Fruit fly (Drosophila melanogaster): Measurements from ENCODE around the gene CG42591.

The CG42591 gene

DNA sequence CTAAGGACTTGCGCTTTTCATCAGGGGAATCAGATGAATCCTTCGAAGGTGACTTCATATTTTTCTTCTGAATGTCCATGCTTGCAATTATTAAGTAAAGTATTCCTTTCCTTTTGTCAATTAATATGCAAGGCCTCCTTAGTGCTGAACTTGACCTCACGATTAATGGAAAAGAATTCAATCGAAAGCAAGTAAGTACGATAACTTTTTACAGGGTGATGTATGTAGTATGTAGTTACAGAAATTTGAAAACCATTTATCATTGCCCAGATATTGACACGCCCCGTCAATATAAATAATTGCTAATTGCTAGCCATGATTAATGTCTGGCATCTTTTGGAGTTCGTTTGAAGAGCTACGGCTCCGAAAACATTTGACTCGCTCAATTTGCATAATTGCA lies at the start of gene CG42591:
Gene CG42591, minus strand, starts transcription at position 101 of the 400 bp plus-strand sequence.
- TF ChIP-seq insv (optimal IDR thresholded peaks at IDR 0.05) (no peak), Myc (optimal IDR thresholded peaks at IDR 0.05) (no peak), h (optimal IDR thresholded peaks at IDR 0.05) (no peak), psq (optimal IDR thresholded peaks at IDR 0.05) (no peak), ttk (optimal IDR thresholded peaks at IDR 0.05) (no peak), Sin3A (optimal IDR thresholded peaks at IDR 0.05) (no peak)

DNA sequence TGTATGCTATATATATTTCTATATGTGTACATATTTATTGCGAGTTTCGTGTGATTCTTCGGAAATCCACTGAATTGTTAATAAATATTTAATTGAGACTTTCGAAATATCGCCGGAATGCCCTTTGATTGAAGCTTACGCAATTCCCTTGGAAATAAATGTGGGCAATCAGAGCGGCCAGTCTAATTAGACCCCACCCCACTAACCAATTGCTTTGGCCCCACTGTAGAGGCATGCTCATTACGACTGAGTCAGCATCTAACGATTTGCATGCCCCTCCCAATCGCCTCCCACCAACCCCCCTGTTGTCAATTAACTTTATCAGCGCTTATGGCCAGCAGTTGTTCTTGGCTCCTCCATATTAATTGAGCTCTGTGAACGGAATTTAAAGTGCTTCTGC lies 47.0 kb upstream of the CG42591 start:
- TF ChIP-seq Sin3A (optimal IDR thresholded peaks at IDR 0.05) = no peak
- TF ChIP-seq insv (optimal IDR thresholded peaks at IDR 0.05) = no peak
- no peak for TF ChIP-seq psq (optimal IDR thresholded peaks at IDR 0.05)
- TF ChIP-seq ttk (optimal IDR thresholded peaks at IDR 0.05) = no peak
- no peak for TF ChIP-seq h (optimal IDR thresholded peaks at IDR 0.05)
- no peak for TF ChIP-seq Myc (optimal IDR thresholded peaks at IDR 0.05)

DNA sequence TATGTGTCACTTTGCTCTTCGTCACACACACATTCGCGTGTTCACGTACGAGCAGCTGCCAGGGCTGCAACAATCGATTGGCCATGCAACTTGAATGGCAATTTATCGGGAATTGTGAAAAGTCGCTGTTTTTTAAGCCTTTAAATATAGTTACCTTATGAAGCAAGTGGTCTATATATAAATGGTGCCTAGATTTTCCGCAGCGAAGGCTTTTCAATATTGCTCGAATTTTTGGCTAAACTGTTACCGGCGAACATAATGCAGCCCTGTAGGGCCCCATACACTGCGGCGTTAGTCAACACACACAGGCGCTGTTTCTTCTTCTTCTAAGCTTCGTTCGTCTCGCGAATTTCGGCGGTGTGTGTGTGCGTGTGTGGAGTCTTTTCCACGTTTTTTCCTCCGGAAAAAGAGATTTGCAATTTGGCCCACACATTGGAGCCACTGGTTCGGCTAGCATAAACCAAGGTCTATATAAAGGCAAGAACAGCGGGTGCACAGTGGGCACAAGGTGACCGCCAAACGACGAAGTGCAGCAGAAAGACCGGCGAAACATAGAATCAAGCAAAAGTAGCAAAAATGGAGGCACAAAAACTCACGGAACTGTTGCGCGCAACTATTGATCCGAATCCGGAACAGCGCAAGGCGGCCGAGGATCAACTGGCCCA lies 46.2 kb upstream of the CG42591 start, which contains the start of the genes Arp3 and msk:
Gene Arp3, minus strand, starts transcription at position 39 of the 665 bp plus-strand sequence.
Gene msk, plus strand, starts transcription at position 316 of the 665 bp plus-strand sequence.
- TF ChIP-seq Sin3A (optimal IDR thresholded peaks at IDR 0.05) (no peak), Myc (optimal IDR thresholded peaks at IDR 0.05) (no peak), psq (optimal IDR thresholded peaks at IDR 0.05) (no peak), insv (optimal IDR thresholded peaks at IDR 0.05) (no peak), h (optimal IDR thresholded peaks at IDR 0.05) (no peak), ttk (optimal IDR thresholded peaks at IDR 0.05) (no peak)

DNA sequence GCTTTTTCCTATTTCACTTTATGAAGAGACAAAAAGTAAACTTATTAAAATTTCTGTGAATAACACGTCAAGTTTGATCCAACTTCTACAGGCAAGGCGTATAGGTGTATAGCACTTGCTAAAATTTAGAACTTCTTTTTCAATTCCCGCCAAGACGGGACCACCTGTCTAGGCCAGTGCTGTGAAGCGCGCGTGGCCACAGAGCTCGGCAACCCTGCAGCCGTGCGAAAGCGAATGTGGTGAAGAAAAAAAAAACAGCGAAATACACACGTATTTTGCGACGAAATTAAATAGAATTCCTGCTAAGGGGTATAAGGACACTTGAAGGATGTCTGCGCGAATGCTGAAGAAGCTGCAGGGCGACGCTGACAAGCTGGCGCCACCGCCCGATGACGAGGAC lies 40.4 kb upstream of the CG42591 start, which contains the start of gene Nulp1:
Gene Nulp1, plus strand, starts transcription at position 198 of the 400 bp plus-strand sequence.
- TF ChIP-seq psq (optimal IDR thresholded peaks at IDR 0.05) (no peak), ttk (optimal IDR thresholded peaks at IDR 0.05) (no peak), h (optimal IDR thresholded peaks at IDR 0.05) (no peak), insv (optimal IDR thresholded peaks at IDR 0.05) (no peak), Myc (optimal IDR thresholded peaks at IDR 0.05) (no peak), Sin3A (optimal IDR thresholded peaks at IDR 0.05) (no peak)

DNA sequence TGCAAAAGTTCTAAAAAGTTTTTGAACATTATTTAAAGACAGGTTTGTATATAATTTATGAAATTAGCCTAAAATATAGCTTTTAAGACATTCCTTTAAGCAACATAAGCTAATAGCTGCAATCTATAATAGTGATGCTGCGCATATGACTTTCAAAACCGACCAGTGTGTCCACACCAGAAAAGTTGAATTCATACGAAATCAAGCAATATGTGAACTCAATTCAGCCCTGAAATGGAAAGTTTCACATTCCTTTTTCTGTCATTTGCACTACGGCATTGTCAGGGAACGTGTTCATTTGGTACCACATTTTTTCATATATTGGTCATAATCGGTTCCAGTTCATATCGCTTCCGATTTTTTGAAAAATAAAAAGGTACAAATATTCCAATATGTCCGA lies 39.1 kb upstream of the CG42591 start, which contains the start of gene fan:
Gene fan, plus strand, starts transcription at position 247 of the 400 bp plus-strand sequence.
- TF ChIP-seq h (optimal IDR thresholded peaks at IDR 0.05) (no peak), insv (optimal IDR thresholded peaks at IDR 0.05) (no peak), Sin3A (optimal IDR thresholded peaks at IDR 0.05) (no peak), psq (optimal IDR thresholded peaks at IDR 0.05) (no peak), Myc (optimal IDR thresholded peaks at IDR 0.05) (no peak), ttk (optimal IDR thresholded peaks at IDR 0.05) (no peak)

DNA sequence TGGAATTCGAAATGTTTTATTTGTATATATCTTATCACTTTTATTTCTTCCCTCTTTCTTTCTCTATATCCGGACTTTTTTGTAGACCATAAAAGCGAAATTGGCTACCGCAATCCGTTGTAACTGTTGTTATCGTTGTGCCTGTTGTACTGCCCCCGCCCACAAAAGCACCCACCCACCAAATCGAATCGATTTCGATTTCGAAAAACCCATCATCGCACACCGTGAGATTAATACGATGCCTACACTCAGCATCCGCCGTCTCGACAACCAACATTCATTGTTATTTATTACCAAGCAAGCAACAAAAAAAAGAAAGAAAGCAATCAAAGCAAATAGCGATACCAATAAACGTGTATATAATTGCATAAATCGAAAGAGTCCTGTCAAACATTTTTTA lies 38.4 kb upstream of the CG42591 start:
- no peak for TF ChIP-seq ttk (optimal IDR thresholded peaks at IDR 0.05)
- TF ChIP-seq insv (optimal IDR thresholded peaks at IDR 0.05) = no peak
- no peak for TF ChIP-seq psq (optimal IDR thresholded peaks at IDR 0.05)
- no peak for TF ChIP-seq Myc (optimal IDR thresholded peaks at IDR 0.05)
- no peak for TF ChIP-seq h (optimal IDR thresholded peaks at IDR 0.05)
- no peak for TF ChIP-seq Sin3A (optimal IDR thresholded peaks at IDR 0.05)

DNA sequence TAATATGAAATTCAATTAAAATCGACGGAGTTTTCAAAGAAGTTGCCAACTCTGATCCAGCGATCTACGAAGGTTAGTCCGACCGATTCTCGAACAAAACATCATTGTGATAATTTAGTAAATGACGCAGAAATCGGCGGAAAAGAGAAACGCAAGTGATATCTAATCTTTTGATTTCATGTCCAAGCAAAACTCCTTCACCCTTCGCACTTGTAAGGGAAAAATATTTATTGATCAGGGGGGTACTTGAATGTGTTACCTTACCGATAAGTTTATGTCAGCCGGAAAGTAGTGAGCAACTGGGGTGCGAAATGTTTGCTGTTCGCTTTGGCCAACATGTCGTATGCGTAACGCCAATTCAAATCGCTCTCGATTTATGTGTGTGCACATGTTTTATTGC lies 27.3 kb upstream of the CG42591 start:
- TF ChIP-seq Myc (optimal IDR thresholded peaks at IDR 0.05) (no peak), h (optimal IDR thresholded peaks at IDR 0.05) (no peak), ttk (optimal IDR thresholded peaks at IDR 0.05) (no peak), insv (optimal IDR thresholded peaks at IDR 0.05) (no peak), Sin3A (optimal IDR thresholded peaks at IDR 0.05) (no peak), psq (optimal IDR thresholded peaks at IDR 0.05) (no peak)

DNA sequence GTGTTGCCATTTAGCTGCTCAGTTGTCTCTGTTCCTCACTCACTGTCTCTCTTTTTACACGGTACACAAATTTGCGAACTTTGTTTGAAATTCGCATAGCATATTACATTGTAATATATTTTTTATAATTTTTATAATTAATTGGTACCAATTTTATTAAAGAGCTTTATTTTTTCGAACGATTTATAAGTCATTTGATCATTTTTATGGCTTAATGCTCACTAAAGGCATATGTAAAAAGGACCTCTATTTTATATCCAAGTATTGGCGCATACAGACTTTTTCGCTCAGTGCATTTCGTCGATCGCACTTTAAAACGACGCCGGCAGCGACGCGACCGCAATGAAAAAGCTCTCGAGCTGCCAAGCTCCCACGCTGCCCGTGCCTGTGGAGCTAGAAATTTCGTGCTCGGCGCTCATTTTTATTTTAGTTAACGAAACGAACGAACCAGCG lies 26.4 kb upstream of the CG42591 start:
- TF ChIP-seq Myc (optimal IDR thresholded peaks at IDR 0.05) = no peak
- no peak for TF ChIP-seq Sin3A (optimal IDR thresholded peaks at IDR 0.05)
- TF ChIP-seq ttk (optimal IDR thresholded peaks at IDR 0.05) = no peak
- TF ChIP-seq psq (optimal IDR thresholded peaks at IDR 0.05) = no peak
- no peak for TF ChIP-seq insv (optimal IDR thresholded peaks at IDR 0.05)
- TF ChIP-seq h (optimal IDR thresholded peaks at IDR 0.05) = no peak

DNA sequence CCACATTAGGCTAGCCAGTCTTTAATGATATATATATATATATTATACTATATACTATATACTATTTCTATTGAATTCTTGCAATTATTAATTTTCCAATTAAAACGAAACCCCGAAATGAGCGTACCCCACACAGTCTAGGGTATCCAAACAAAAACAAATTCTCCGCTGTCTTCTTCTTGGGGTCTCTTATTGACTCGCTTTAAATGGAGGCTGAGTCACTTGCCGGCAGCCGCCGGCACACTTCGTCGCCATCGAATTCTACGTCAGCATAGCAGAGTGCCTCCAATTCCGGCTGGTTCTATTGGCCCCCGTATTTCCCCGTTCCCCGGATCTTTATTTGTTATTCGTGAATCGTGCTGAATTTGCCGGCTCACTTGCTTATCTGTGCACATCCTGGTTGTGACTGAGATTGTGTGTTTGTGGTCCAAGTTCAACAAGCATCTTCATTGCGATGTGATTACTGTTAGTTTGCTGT lies 24.9 kb upstream of the CG42591 start:
- no peak for TF ChIP-seq psq (optimal IDR thresholded peaks at IDR 0.05)
- no peak for TF ChIP-seq ttk (optimal IDR thresholded peaks at IDR 0.05)
- TF ChIP-seq h (optimal IDR thresholded peaks at IDR 0.05) = no peak
- no peak for TF ChIP-seq Sin3A (optimal IDR thresholded peaks at IDR 0.05)
- no peak for TF ChIP-seq Myc (optimal IDR thresholded peaks at IDR 0.05)
- no peak for TF ChIP-seq insv (optimal IDR thresholded peaks at IDR 0.05)

DNA sequence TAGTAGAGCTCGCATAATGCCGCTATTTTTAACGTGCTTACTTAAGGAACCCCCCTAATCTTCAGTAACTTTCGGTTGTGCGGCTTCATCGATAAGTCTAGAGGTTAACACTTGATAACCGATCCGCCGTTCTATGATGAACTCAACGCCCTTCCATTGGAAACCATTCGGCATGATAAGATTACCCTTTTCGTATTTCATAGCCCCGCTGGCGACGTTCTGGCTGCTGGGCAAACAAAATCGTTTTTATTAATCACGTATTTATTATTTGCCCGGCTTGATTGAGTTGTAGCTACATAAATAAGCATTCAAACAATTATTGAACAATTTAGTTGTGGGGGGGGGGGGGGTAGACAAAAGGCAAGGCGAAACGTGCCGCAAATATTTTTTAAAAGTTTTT lies 23.8 kb upstream of the CG42591 start:
- TF ChIP-seq insv (optimal IDR thresholded peaks at IDR 0.05) (no peak), ttk (optimal IDR thresholded peaks at IDR 0.05) (no peak), Sin3A (optimal IDR thresholded peaks at IDR 0.05) (no peak), psq (optimal IDR thresholded peaks at IDR 0.05) (no peak), h (optimal IDR thresholded peaks at IDR 0.05) (no peak), Myc (optimal IDR thresholded peaks at IDR 0.05) (no peak)

DNA sequence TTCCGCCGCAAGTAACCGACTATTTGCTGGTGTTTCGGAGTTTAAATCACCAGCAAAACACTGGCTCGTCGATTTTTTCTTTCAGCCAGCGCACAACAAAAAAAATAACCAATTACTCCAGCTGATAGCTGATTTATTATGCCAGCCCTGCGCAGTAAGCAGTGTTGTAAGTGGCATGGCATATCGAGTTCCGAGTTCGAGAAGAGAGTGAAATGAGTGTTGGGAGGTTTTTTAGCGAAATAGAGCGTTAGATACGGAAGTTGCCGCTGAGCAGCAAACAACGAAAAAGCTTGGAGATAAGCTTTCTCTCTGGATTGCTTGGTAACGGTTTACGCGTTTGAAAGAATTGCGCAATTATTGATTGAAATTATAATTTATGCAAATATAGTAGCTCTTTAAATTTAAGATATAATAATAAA lies 21.9 kb upstream of the CG42591 start, which contains the start of gene CG7565:
Gene CG7565, minus strand, starts transcription at position 137 of the 419 bp plus-strand sequence.
- TF ChIP-seq insv (optimal IDR thresholded peaks at IDR 0.05) = no peak
- no peak for TF ChIP-seq Myc (optimal IDR thresholded peaks at IDR 0.05)

DNA sequence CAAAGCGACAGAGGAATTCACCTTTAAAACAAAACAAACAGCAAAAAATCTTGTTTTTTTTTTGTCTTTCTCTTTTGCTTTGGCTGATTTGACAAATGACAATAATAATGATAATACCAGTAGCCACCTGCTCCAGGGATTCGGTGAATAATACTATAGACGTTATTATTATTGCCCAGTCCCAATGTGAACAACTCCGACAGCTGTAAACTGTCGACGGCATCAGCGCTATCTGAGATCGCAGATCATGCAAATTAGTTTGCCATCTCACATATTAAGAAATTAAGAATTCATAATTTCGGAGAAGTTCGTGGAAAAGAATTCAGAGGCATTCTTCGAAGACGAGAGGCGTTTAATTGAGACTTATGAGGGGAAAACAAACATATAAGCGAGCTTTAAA lies 16.5 kb upstream of the CG42591 start:
- TF ChIP-seq Sin3A (optimal IDR thresholded peaks at IDR 0.05) (no peak), ttk (optimal IDR thresholded peaks at IDR 0.05) (no peak), Myc (optimal IDR thresholded peaks at IDR 0.05) (no peak), psq (optimal IDR thresholded peaks at IDR 0.05) (no peak), h (optimal IDR thresholded peaks at IDR 0.05) (no peak)

Data from Kc167 (cell line).